Fruit fly (Drosophila melanogaster): ENCODE measurements around the gene CG43085.

CG43085 gene

DNA sequence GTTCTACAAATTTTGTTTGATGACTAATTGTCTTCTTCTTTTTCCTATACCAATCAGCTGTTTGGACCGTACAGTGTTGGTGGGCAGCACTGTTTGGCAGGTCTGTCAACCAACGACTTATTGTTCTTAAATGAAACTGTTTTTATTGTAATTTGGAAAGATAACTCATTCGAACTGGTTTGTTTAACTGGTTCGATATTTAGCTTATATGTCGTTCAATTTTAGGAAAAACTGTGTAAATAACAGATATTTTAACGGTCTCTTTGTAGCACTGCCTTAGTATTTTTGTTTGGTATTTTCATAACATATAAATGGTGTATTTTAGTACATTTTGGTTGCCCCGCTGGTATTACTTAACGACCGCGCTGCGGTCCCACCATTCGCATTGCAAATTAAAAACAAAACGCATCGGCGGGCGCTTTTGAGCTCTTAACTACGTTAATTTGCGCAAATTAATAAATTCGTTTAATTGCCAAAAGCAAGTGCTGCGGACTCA is 25.0 kb downstream of the CG43085 start, which contains the start of the genes Vps60 and anchor (continued):
- TF ChIP-seq spab (GFP tag; optimal IDR thresholded peaks at IDR 0.05) (no peak), Gug (GFP tag; IDR thresholded peaks at IDR 0.05) (no peak), CG11762 (GFP tag; optimal IDR thresholded peaks at IDR 0.05; ENCODE audit: insufficient read depth) (peak; percentile 0), CG7368 (GFP tag; optimal IDR thresholded peaks at IDR 0.05) (peak; percentile 59), topi (GFP tag; optimal IDR thresholded peaks at IDR 0.05) (peak; percentile 64), Hr38 (GFP tag; optimal IDR thresholded peaks at IDR 0.05) (peak; percentile 30), CG1621 (tag; optimal IDR thresholded peaks at IDR 0.05) (peak; percentile 30), CG9139 (GFP tag; optimal IDR thresholded peaks at IDR 0.05) (no peak), CG3032 (tag; optimal IDR thresholded peaks at IDR 0.05) (peak; percentile 41), CG6808 (GFP tag; optimal IDR thresholded peaks at IDR 0.05) (peak; percentile 88), Ets21C (GFP tag; optimal IDR thresholded peaks at IDR 0.05) (peak; percentile 39), dac (GFP tag; optimal IDR thresholded peaks at IDR 0.05) (no peak), CG15336 (GFP tag; IDR thresholded peaks at IDR 0.05) (no peak), Hr4 (GFP tag; optimal IDR thresholded peaks at IDR 0.05) (peak; percentile 55), vri (GFP tag; optimal IDR thresholded peaks at IDR 0.05) (peak; percentile 72), CG32006 (GFP tag; optimal IDR thresholded peaks at IDR 0.05) (peak; percentile 12), Hr39 (GFP tag; optimal IDR thresholded peaks at IDR 0.05) (peak; percentile 58), fd85E (GFP tag; optimal IDR thresholded peaks at IDR 0.05) (no peak), OdsH (GFP tag; optimal IDR thresholded peaks at IDR 0.05) (peak; percentile 58), Sox14 (GFP tag; optimal IDR thresholded peaks at IDR 0.05) (peak; percentile 87), CG16779 (tag; optimal IDR thresholded peaks at IDR 0.05) (no peak), CG31627 (GFP tag; optimal IDR thresholded peaks at IDR 0.05) (peak; percentile 69), cyc (GFP tag; optimal IDR thresholded peaks at IDR 0.05) (peak; percentile 77), net (GFP tag; optimal IDR thresholded peaks at IDR 0.05) (no peak), CG11902 (GFP tag; optimal IDR thresholded peaks at IDR 0.05) (no peak), Eip78C (GFP tag) (peak; percentile 76), CG6854 (GFP tag; optimal IDR thresholded peaks at IDR 0.05) (no peak), ss (GFP tag; optimal IDR thresholded peaks at IDR 0.05) (peak in 1 of 2 experiments; percentile 20), Sox15 (GFP tag; optimal IDR thresholded peaks at IDR 0.05) (no peak), CG8319 (GFP tag; optimal IDR thresholded peaks at IDR 0.05) (peak; percentile 34), salr (GFP tag; optimal IDR thresholded peaks at IDR 0.05) (peak in 1 of 2 experiments; percentile 30), CG8119 (GFP tag; IDR thresholded peaks at IDR 0.05) (no peak), achi (GFP tag; optimal IDR thresholded peaks at IDR 0.05) (peak; percentile 93), eg (GFP tag; IDR thresholded peaks at IDR 0.05) (no peak)

DNA sequence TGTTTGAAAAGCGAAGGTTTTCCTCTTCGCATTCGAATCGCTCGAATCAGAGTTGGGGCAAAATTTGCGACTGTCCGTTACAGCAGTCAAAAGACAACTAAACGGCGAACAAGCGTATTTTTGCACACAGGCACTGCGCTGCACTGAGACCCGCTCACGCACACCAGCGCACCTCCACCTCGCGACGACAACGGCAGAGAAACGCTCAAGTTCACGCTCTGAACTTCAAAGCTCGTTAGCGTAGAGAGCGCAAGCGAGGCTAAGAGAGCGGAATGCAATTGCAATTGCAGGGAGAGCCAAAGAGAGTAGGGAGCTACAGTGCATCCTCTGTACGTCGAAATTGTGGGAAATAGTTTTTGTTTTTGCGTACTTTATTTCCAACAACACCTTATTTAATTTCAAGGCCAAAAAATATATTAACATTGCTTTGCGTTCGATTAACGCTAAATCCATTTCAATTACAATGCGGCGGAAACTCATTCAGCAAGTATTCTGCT is 27.3 kb downstream of the CG43085 start, which contains the start of gene Eip74EF:
Gene Eip74EF, minus strand, starts transcription at position 117 of the 497 bp plus-strand sequence.
- peak; percentile 76 for TF ChIP-seq net (GFP tag; optimal IDR thresholded peaks at IDR 0.05)
- TF ChIP-seq CG32006 (GFP tag; optimal IDR thresholded peaks at IDR 0.05) = peak; percentile 55
- TF ChIP-seq esn (GFP tag; optimal IDR thresholded peaks at IDR 0.05) = peak; percentile 85
- peak; percentile 36 for TF ChIP-seq CG1621 (tag; optimal IDR thresholded peaks at IDR 0.05)
- TF ChIP-seq lz (GFP tag; optimal IDR thresholded peaks at IDR 0.05) = peak; percentile 79
- TF ChIP-seq CG15336 (GFP tag; IDR thresholded peaks at IDR 0.05) = peak; percentile 79
- TF ChIP-seq ss (GFP tag; optimal IDR thresholded peaks at IDR 0.05) = peak; percentile 56 to 67
- peak; percentile 66 for TF ChIP-seq acj6 (GFP tag; optimal IDR thresholded peaks at IDR 0.05)
- peak; percentile 74 for TF ChIP-seq topi (GFP tag; optimal IDR thresholded peaks at IDR 0.05)
- peak; percentile 61 for TF ChIP-seq CG10669 (GFP tag; optimal IDR thresholded peaks at IDR 0.05)
- peak; percentile 71 for TF ChIP-seq Met (GFP tag; optimal IDR thresholded peaks at IDR 0.05)
- peak; percentile 56 for TF ChIP-seq CG9139 (GFP tag; optimal IDR thresholded peaks at IDR 0.05)
- peak; percentile 27 for TF ChIP-seq CG6276 (GFP tag; optimal IDR thresholded peaks at IDR 0.05)
- TF ChIP-seq Ets21C (GFP tag; optimal IDR thresholded peaks at IDR 0.05) = peak; percentile 67
- TF ChIP-seq Eip75B (GFP tag; optimal IDR thresholded peaks at IDR 0.05) = peak; percentile 77
- peak; percentile 60 for TF ChIP-seq Eip93F (GFP tag; optimal IDR thresholded peaks at IDR 0.05)
- TF ChIP-seq CG11762 (GFP tag; optimal IDR thresholded peaks at IDR 0.05; ENCODE audit: insufficient read depth) = peak; percentile 51
- TF ChIP-seq CG3919 (GFP tag; optimal IDR thresholded peaks at IDR 0.05) = peak; percentile 73
- TF ChIP-seq vri (GFP tag; optimal IDR thresholded peaks at IDR 0.05) = peak; percentile 70
- TF ChIP-seq Hr39 (GFP tag; optimal IDR thresholded peaks at IDR 0.05) = peak; percentile 72
- peak; percentile 22 for TF ChIP-seq CG8319 (GFP tag; optimal IDR thresholded peaks at IDR 0.05)
- peak; percentile 60 for TF ChIP-seq CG31627 (GFP tag; optimal IDR thresholded peaks at IDR 0.05)
- TF ChIP-seq svp (GFP tag) = peak; percentile 91
- TF ChIP-seq salr (GFP tag; optimal IDR thresholded peaks at IDR 0.05) = no peak
- peak; percentile 72 for TF ChIP-seq CG6792 (GFP tag; optimal IDR thresholded peaks at IDR 0.05)
- peak; percentile 57 for TF ChIP-seq CG6808 (GFP tag; optimal IDR thresholded peaks at IDR 0.05)
- peak; percentile 9 for TF ChIP-seq CG11902 (GFP tag; optimal IDR thresholded peaks at IDR 0.05)
- TF ChIP-seq CG16779 (tag; optimal IDR thresholded peaks at IDR 0.05) = peak; percentile 75
- TF ChIP-seq CG4318 (GFP tag; optimal IDR thresholded peaks at IDR 0.05) = no peak
- TF ChIP-seq cyc (GFP tag; optimal IDR thresholded peaks at IDR 0.05) = peak; percentile 75
- peak; percentile 63 for TF ChIP-seq OdsH (GFP tag; optimal IDR thresholded peaks at IDR 0.05)
- TF ChIP-seq CG34406 (GFP tag; optimal IDR thresholded peaks at IDR 0.05) = peak; percentile 40
